Worm (Caenorhabditis elegans) whole organism, L1 larva: Measurements from ENCODE around the gene col-96.

Experiments used
- egl-27 ChIP-seq, 2 experiments: fragments of 150-350 bp in 1 of 2; sonication (generic microtip); optimal IDR thresholded peaks; 3 replicates each; lab custom pipeline; 2017 to 2018; ENCODE audit warnings: missing biosample characterization in 2 of 2, missing genetic modification characterization in 2 of 2, missing genetic modification reagents in 2 of 2
- fkh-10 ChIP-seq: sonication (generic microtip); optimal IDR thresholded peaks from 2 replicates; lab custom pipeline; 2017; ENCODE audit warnings: missing biosample characterization, missing genetic modification reagents, missing genetic modification characterization
- irx-1 ChIP-seq: sonication (generic microtip); optimal IDR thresholded peaks from 2 replicates; lab custom pipeline; 2016; ENCODE audit warnings: missing genetic modification characterization, missing compliant biosample characterization

- TF ChIP-seq irx-1 (no peak), fkh-10 (GFP tag; lab: Kevin White, UChicago) (no peak), egl-27 (tag; optimal IDR thresholded peaks at IDR 0.05; lab: Kevin White, UChicago) (no peak)
These were observed 14.2 kb downstream of the col-96 start for ce11 chrIII:11692380-11692779.
